Fruit fly (Drosophila melanogaster): ENCODE measurements around the gene CG17930.

CG17930 gene

dm6 chr3R:16308057-16308456, 19.6 kb upstream of the CG17930 start:
- no peak for TF ChIP-seq noc (tag; optimal IDR thresholded peaks at IDR 0.05)

DNA sequence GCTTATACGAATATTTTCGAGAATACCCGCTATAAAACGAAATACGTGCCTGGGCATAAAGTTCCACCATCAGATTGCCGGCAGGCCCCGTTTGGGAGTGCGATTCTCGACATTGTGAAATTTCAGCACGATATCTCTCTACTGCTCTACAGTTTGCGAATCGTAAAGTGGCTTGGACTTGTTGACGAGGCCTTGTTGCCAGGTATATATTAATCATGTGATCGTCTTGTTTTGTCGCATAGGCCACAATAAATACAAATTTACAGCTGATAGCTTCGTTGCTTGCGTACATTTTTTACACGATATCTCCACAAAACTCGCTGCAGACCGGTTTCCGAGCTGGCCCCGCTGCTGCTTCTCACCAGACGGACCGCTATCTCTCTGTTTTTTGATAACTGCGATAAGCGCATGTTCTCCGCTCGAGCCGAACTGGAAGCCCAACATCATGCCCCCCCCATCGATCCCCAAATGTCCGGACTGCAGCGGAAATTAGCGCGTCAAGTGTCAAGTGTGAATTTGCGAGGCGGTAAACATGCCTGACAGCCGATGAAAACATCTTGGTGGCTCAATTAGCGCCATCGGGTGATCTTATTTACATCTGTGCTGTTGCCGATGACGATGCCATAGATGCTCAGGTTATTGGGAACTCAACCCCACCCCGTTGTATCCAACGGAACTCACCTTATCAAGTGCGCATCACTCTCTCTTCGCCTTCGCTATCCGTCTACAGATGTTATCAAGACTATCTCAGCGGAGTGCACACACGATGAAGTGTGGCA, 18.2 kb upstream of the CG17930 start:
- no peak for TF ChIP-seq noc (tag; optimal IDR thresholded peaks at IDR 0.05)

DNA sequence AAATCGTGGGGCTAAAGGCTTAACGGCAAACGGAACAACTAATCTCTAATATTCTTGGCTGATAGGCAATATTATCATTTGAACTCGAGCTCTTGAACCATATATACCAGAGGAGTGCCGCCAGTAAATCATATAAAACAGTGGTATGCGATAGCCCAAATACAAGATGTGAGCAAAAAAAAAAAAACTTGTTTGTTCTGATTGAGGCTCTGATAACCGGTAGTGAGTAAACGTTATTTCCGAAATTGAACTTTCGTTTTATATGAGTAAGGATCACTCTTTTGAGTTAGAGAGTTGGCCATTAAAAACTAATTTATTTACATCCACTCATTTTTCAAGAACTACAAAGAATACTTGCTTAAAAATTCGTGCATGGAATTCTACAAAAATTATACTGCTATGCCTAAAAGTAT, 17.6 kb upstream of the CG17930 start:
- peak; percentile 74 for TF ChIP-seq noc (tag; optimal IDR thresholded peaks at IDR 0.05)

dm6 chr3R:16316747-16317146, 10.9 kb upstream of the CG17930 start:
- TF ChIP-seq noc (tag; optimal IDR thresholded peaks at IDR 0.05) = no peak

DNA sequence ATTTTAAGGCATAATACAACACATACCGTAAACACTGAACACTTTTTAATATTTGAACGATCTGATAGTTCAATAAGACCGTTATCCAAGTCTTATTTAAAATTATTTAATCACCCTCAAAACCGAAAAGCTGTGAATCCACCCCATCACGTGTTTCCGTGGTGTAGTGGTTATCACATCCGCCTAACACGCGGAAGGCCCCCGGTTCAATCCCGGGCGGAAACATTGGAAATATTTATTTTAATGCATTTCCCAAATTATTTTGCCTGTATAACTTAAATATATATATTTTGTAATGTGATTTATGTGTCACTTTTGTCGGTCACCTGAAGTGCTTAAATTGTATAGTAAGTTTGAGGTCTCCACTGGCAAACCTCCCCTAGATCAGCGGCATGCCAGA, 6.1 kb upstream of the CG17930 start, which contains the start of gene CG44044:
Gene CG44044 (plus strand): TSS at position 301 of the 400 bp plus-strand sequence.
- TF ChIP-seq noc (tag; optimal IDR thresholded peaks at IDR 0.05) = no peak

DNA sequence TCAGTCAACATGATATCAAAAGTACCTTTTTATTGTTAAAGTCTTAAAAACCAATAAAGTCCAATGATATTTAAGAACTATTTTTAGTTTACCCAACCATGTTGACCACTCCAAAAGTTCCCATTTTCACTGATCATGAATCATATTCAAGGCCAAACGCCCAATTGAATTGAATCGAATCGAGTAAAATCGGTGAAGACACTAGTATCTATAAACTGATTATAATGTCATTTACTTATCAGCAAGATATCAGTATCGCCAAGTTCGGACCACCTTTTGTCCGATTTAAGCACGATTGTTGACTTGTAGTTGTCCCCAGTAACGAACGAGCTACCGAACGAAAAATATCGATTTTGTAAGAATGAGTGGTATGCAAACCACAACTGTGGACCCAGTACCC, 4.6 kb upstream of the CG17930 start, which contains the start of gene CG6901:
Gene CG6901 (plus strand): TSS at position 323 of the 400 bp plus-strand sequence.
- no peak for TF ChIP-seq noc (tag; optimal IDR thresholded peaks at IDR 0.05)

DNA sequence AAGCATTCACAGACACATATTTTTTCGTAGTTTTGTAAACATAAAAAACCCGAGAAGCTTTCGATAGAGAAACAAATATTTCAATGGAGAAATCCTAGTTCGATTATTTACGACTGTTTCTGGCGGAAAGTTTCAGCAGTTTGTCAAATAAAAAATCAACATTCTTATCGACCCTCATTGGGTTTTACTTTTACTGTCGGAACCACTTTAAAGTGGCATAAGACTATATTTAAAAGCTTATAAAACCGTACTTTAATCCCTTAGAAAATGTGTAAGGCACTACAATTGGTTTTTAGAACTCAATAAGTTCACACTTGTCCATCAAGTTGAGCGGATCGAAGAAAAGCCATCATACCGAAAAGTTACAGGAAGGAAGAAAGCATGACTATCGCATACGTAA, 2.5 kb upstream of the CG17930 start, which contains the start of gene CG17929:
Gene CG17929 (plus strand): TSS at position 301 of the 400 bp plus-strand sequence.
- no peak for TF ChIP-seq noc (tag; optimal IDR thresholded peaks at IDR 0.05)

DNA sequence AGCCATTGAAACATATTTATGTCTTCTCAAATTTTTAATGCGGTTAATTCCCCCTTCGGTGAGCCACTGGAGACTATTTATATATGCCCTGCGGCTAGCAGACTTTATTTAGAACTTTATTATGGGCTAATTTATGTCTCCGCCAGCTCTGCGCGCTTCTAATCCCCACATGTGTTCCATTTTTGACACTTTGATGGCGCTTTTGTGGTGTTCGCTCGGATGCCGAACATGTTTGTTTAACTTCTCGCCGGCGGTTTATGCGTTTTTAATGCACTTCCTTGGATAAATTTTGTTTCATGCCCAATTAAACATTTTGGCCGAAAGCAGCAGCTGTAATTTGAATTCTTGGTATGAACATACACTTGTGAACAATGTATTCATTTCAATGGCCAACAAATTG, 2.1 kb downstream of the CG17930 start:
- TF ChIP-seq noc (tag; optimal IDR thresholded peaks at IDR 0.05) = no peak

- peak; percentile 25 for TF ChIP-seq noc (tag; optimal IDR thresholded peaks at IDR 0.05)
Measured at dm6 chr3R:16331809-16332343, 4.2 kb downstream of the CG17930 start.

DNA sequence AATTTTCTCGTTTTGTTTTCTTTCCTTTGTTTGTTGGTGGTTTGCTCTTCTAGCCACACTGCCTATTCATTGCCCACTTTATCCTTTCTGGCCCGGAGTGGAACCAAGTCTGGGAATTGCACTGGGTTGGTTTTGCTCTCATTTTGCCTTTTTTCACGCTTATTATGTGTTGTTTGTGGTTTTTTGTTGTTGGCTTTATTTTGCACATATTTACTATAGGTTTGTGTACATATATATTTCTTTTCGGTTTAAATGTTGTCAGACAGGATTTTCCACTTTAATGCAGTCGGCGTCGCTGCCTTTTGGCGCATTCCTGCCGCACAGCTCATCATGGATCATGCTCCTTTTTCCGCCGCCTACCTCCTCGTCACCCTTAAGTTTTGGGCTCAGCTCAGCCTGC, 6.7 kb downstream of the CG17930 start:
- TF ChIP-seq noc (tag; optimal IDR thresholded peaks at IDR 0.05) = no peak

DNA sequence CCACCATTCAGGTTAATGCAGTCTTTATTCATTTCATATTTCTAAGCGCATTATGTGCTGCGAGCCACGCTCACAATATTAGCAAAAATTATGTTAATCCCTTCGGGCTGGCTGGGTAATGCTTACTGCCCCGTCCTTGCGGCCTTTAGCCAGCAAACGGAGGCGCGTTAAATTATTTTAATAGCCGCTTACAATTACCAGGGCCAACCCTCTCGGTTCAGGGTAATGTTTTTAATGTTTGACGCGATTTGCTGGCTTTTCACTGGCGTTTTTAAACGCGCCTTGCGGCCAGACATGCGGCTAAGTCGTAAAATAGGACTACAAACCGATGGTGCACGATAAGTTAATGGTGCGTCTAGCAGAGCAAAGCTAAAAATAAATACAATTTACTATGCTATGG, 7.1 kb downstream of the CG17930 start:
- TF ChIP-seq noc (tag; optimal IDR thresholded peaks at IDR 0.05) = no peak

dm6 chr3R:16335438-16336073, 7.9 kb downstream of the CG17930 start:
- TF ChIP-seq noc (tag; optimal IDR thresholded peaks at IDR 0.05) = no peak

DNA sequence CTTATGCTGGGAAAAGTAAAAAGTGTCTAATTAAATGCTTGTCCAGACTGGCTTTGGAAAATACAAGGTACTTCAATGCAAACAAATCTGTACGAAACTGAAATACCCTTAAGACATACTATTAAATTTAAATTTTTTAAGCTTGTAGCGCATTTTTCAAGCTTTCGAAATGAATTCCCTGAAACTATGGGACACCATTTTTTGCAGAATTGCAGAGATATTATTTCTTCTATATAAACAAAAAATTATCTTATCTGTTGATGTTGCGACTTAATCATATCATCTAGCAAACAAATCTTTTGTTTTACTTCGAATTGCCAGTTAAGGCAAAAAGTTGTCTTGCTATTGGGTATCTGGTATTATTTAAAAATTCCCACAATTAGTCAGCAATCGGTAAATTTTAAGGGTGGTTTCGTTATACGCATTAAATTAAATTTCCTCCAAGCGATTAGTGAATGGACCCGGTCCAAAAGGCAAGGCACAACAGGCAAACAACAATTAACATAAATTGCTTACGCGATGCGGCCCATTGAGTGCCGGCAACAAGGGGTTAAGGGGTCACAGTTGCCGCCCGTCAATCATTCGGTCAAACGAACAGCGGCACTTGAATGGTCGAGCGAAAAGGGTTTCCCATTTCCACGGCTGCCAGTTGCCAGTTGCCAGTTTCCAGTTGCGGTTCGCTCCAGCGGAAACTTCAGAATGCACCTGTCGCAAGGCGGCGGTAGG, 8.8 kb downstream of the CG17930 start:
- TF ChIP-seq noc (tag; optimal IDR thresholded peaks at IDR 0.05) = no peak

DNA sequence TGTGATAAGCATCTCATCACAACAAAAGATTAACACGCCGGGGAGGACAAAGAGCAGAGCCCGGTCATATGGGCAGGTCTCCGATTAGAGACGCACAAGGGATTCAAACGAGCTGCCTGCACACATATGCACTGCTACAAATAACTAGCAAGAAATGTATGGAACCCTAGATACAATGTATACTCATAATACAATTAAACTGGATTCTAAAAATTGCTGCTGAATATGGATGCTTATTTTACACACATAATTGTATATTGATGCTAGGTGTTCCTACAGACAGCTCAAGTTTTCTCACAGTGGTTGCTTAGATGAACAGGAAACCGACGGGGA, 9.4 kb downstream of the CG17930 start:
- TF ChIP-seq noc (tag; optimal IDR thresholded peaks at IDR 0.05) = no peak

dm6 chr3R:16337863-16338262, 10.2 kb downstream of the CG17930 start:
- TF ChIP-seq noc (tag; optimal IDR thresholded peaks at IDR 0.05) = no peak

dm6 chr3R:16338342-16338741, 10.7 kb downstream of the CG17930 start:
- TF ChIP-seq noc (tag; optimal IDR thresholded peaks at IDR 0.05) = no peak

All from whole organism, larva.